Fruit fly (Drosophila melanogaster) whole organism, embryonic: ENCODE data around the gene fend.

Experiments
- BEAF-32 ChIP-seq: fragments of 200-800 bp; sonication (Bioruptor generic); optimal IDR thresholded peaks from 3 replicates; lab custom pipeline; 2017; ENCODE audit warnings: missing biosample characterization, missing genetic modification characterization, mild to moderate bottlenecking, moderate library complexity, missing genetic modification reagents
- Bteb2 ChIP-seq: fragments of 200-800 bp; sonication (Bioruptor generic); optimal IDR thresholded peaks from 2 replicates; lab custom pipeline; 2016; ENCODE audit warnings: missing biosample characterization, missing genetic modification characterization
- CG10366 ChIP-seq: fragments of 200-800 bp; sonication (Bioruptor generic); IDR thresholded peaks from 2 replicates; pipeline ENCODE4 v1.3.6; 2022; ENCODE audit warnings: missing biosample characterization, missing genetic modification characterization
- CG10979 ChIP-seq: fragments of 200-800 bp; sonication (Bioruptor generic); optimal IDR thresholded peaks from 2 replicates; lab custom pipeline; 2018; ENCODE audit warnings: missing biosample characterization, mild to moderate bottlenecking, missing genetic modification characterization, moderate library complexity
- CG11456 ChIP-seq: fragments of 200-800 bp; sonication (Bioruptor generic); IDR thresholded peaks from 3 replicates; pipeline ENCODE4 v1.3.6; 2022; ENCODE audit warnings: missing biosample characterization, missing genetic modification characterization
- CG13624 ChIP-seq: fragments of 200-800 bp; sonication (Bioruptor generic); optimal IDR thresholded peaks from 2 replicates; lab custom pipeline; 2016; ENCODE audit warnings: missing biosample characterization, missing genetic modification characterization
- CG14710 ChIP-seq: fragments of 200-800 bp; sonication (Bioruptor generic); optimal IDR thresholded peaks from 3 replicates; lab custom pipeline; 2019; ENCODE audit warnings: missing biosample characterization, mild to moderate bottlenecking, missing genetic modification characterization, moderate library complexity
- CG15514 ChIP-seq: fragments of 200-800 bp; sonication (Bioruptor generic); optimal IDR thresholded peaks from 3 replicates; lab custom pipeline; 2017; ENCODE audit warnings: missing biosample characterization, missing genetic modification characterization, mild to moderate bottlenecking, moderate library complexity, missing genetic modification reagents
- CG16813 ChIP-seq: fragments of 200-800 bp; sonication (Bioruptor generic); IDR thresholded peaks from 3 replicates; pipeline ENCODE4 v1.3.6; 2022; ENCODE audit warnings: missing biosample characterization, missing genetic modification characterization; ENCODE audit not compliant: partially characterized antibody
- CG17328 ChIP-seq: fragments of 200-800 bp; sonication (Bioruptor generic); IDR thresholded peaks from 2 replicates; pipeline ENCODE4 v1.3.6; 2022; ENCODE audit warnings: missing biosample characterization, missing genetic modification characterization
- CG18262 ChIP-seq: fragments of 200-800 bp; optimal IDR thresholded peaks from 3 replicates; lab custom pipeline; 2019; ENCODE audit warnings: missing biosample characterization, mild to moderate bottlenecking, missing genetic modification characterization, moderate library complexity
- CG31224 ChIP-seq: fragments of 200-800 bp; sonication (Bioruptor generic); IDR thresholded peaks from 2 replicates; pipeline ENCODE4 v1.3.6; 2022; ENCODE audit warnings: missing biosample characterization, missing genetic modification characterization
- CG31365 ChIP-seq: fragments of 200-800 bp; sonication (Bioruptor generic); optimal IDR thresholded peaks from 2 replicates; lab custom pipeline; 2018; ENCODE audit warnings: missing biosample characterization, mild to moderate bottlenecking, missing genetic modification characterization
- CG31441 ChIP-seq: fragments of 200-800 bp; sonication (Bioruptor generic); IDR thresholded peaks from 2 replicates; pipeline ENCODE4 v1.3.6; 2022; ENCODE audit warnings: missing biosample characterization, missing genetic modification characterization
- CG3726 ChIP-seq: fragments of 200-800 bp; sonication (Bioruptor generic); IDR thresholded peaks from 3 replicates; pipeline ENCODE4, ENCODE4 v1.3.6; 2022; ENCODE audit warnings: missing biosample characterization, missing genetic modification characterization
- CG4617 ChIP-seq: fragments of 200-800 bp; sonication (Bioruptor generic); optimal IDR thresholded peaks from 3 replicates; lab custom pipeline; 2016; ENCODE audit warnings: missing biosample characterization, missing genetic modification characterization, borderline replicate concordance
- CG4854 ChIP-seq: fragments of 200-800 bp; sonication (Bioruptor generic); optimal IDR thresholded peaks from 2 replicates; lab custom pipeline; 2016; ENCODE audit warnings: missing biosample characterization, missing genetic modification characterization, inconsistent platforms
- CG6683 ChIP-seq: fragments of 200-800 bp; sonication (Bioruptor generic); optimal IDR thresholded peaks from 2 replicates; lab custom pipeline; 2017; ENCODE audit warnings: missing biosample characterization, mild to moderate bottlenecking, missing genetic modification characterization, missing genetic modification reagents
- CG9797 ChIP-seq: fragments of 200-800 bp; sonication (Bioruptor generic); optimal IDR thresholded peaks from 3 replicates; lab custom pipeline; 2018; ENCODE audit warnings: missing biosample characterization, mild to moderate bottlenecking, missing genetic modification characterization
- CG9817 ChIP-seq: fragments of 200-800 bp; sonication (Bioruptor generic); optimal IDR thresholded peaks from 2 replicates; lab custom pipeline; 2018; ENCODE audit warnings: missing biosample characterization, mild to moderate bottlenecking, missing genetic modification characterization, moderate library complexity
- ERR ChIP-seq: fragments of 200-800 bp; sonication (Bioruptor generic); optimal IDR thresholded peaks from 2 replicates; lab custom pipeline; 2016; ENCODE audit warnings: missing biosample characterization, missing genetic modification characterization
- Eip74EF ChIP-seq, 2 experiments: fragments of 200-800 bp in 1 of 2; fragments of >200 bp in 1 of 2; sonication (Bioruptor generic) in 1 of 2; optimal IDR thresholded peaks; 2 replicates each; lab custom pipeline; 2017 to 2019; ENCODE audit warnings: missing biosample characterization in 2 of 2, missing genetic modification characterization in 2 of 2, mild to moderate bottlenecking in 1 of 2, moderate library complexity in 1 of 2
- Elba2 ChIP-seq: fragments of 200-800 bp; sonication (Bioruptor generic); optimal IDR thresholded peaks from 3 replicates; lab custom pipeline; 2016; ENCODE audit warnings: missing biosample characterization, missing genetic modification characterization
- Hr51 ChIP-seq, 2 experiments: fragments of 200-800 bp; sonication (Bioruptor generic); optimal IDR thresholded peaks; 2 replicates in 1 of 2; 3 replicates in 1 of 2; lab custom pipeline; 2016 to 2018; ENCODE audit warnings: missing biosample characterization in 2 of 2, missing genetic modification characterization in 2 of 2, mild to moderate bottlenecking in 1 of 2, moderate library complexity in 1 of 2
- Hr78 ChIP-seq, 2 experiments: fragments of 200-800 bp in 1 of 2; fragments of >200 bp in 1 of 2; sonication (Bioruptor generic) in 1 of 2; optimal IDR thresholded peaks; 2 replicates each; lab custom pipeline; 2017 to 2019; ENCODE audit warnings: missing biosample characterization in 2 of 2, missing genetic modification characterization in 2 of 2, mild to moderate bottlenecking in 1 of 2, moderate library complexity in 1 of 2
- Hsf ChIP-seq: fragments of 200-800 bp; sonication (Bioruptor generic); optimal IDR thresholded peaks from 3 replicates; lab custom pipeline; 2016; ENCODE audit warnings: missing biosample characterization, missing genetic modification characterization
- Myb ChIP-seq: fragments of 200-800 bp; sonication (Bioruptor generic); optimal IDR thresholded peaks from 2 replicates; lab custom pipeline; 2016; ENCODE audit warnings: missing biosample characterization, missing genetic modification characterization
- Rfx ChIP-seq: fragments of 200-800 bp; sonication (Bioruptor generic); IDR thresholded peaks from 2 replicates; pipeline ENCODE4 v1.3.6; 2022; ENCODE audit warnings: missing biosample characterization, missing genetic modification characterization
- Rx ChIP-seq: fragments of 200-800 bp; sonication (Bioruptor generic); IDR thresholded peaks from 2 replicates; pipeline ENCODE4 v1.3.6; 2022; ENCODE audit warnings: missing biosample characterization, missing genetic modification characterization
- Sry-β ChIP-seq: fragments of 200-800 bp; sonication (Bioruptor generic); optimal IDR thresholded peaks from 2 replicates; lab custom pipeline; 2018; ENCODE audit warnings: missing biosample characterization, mild to moderate bottlenecking, missing genetic modification characterization, moderate library complexity
- Ssrp ChIP-seq: fragments of 200-800 bp; sonication (Bioruptor generic); optimal IDR thresholded peaks from 2 replicates; lab custom pipeline; 2018; ENCODE audit warnings: missing biosample characterization, mild to moderate bottlenecking, missing genetic modification characterization, moderate library complexity
- aop ChIP-seq: fragments of 200-800 bp; sonication (Bioruptor generic); IDR thresholded peaks from 2 replicates; pipeline ENCODE4 v1.3.6; 2022; ENCODE audit warnings: missing biosample characterization, missing genetic modification characterization
- br ChIP-seq: fragments of >200 bp; optimal IDR thresholded peaks from 2 replicates; lab custom pipeline; 2017
- crol ChIP-seq: fragments of 200-800 bp; sonication (Bioruptor generic); IDR thresholded peaks from 2 replicates; pipeline ENCODE4 v1.3.6; 2022; ENCODE audit warnings: missing biosample characterization, missing genetic modification characterization
- dimm ChIP-seq: fragments of 200-800 bp; sonication (Bioruptor generic); IDR thresholded peaks from 2 replicates; pipeline ENCODE4 v1.3.6; 2022; ENCODE audit warnings: missing biosample characterization, missing genetic modification characterization
- fd64A ChIP-seq: fragments of 200-800 bp; sonication (Bioruptor generic); optimal IDR thresholded peaks from 3 replicates; lab custom pipeline; 2018; ENCODE audit warnings: missing biosample characterization, mild to moderate bottlenecking, missing genetic modification characterization
- gt ChIP-seq: fragments of 200-800 bp; sonication (Bioruptor generic); IDR thresholded peaks from 2 replicates; pipeline ENCODE4 v1.3.6; 2022; ENCODE audit warnings: missing biosample characterization, missing genetic modification characterization
- hbn ChIP-seq: fragments of 200-800 bp; sonication (Bioruptor generic); IDR thresholded peaks from 2 replicates; pipeline ENCODE4 v1.3.6; 2022; ENCODE audit warnings: missing biosample characterization, missing genetic modification characterization; ENCODE audit not compliant: partially characterized antibody
- ken ChIP-seq: fragments of 200-800 bp; sonication (Bioruptor generic); IDR thresholded peaks from 3 replicates; pipeline ENCODE4 v1.3.6; 2022; ENCODE audit warnings: missing biosample characterization, missing genetic modification characterization
- lbe ChIP-seq: fragments of 200-800 bp; sonication (Bioruptor generic); optimal IDR thresholded peaks from 2 replicates; lab custom pipeline; 2016; ENCODE audit warnings: missing biosample characterization, mild to moderate bottlenecking, missing genetic modification characterization
- org-1 ChIP-seq: fragments of 200-800 bp; sonication (Bioruptor generic); optimal IDR thresholded peaks from 2 replicates; lab custom pipeline; 2017; ENCODE audit warnings: missing biosample characterization, missing genetic modification characterization
- rib ChIP-seq: fragments of 200-800 bp; sonication (Bioruptor generic); IDR thresholded peaks from 2 replicates; pipeline ENCODE4 v1.3.6; 2022; ENCODE audit warnings: missing biosample characterization, missing genetic modification characterization
- salm ChIP-seq: fragments of 200-800 bp; sonication (Bioruptor generic); optimal IDR thresholded peaks from 2 replicates; lab custom pipeline; 2018; ENCODE audit warnings: missing biosample characterization, mild to moderate bottlenecking, missing genetic modification characterization
- schlank ChIP-seq: fragments of 200-800 bp; sonication (Bioruptor generic); optimal IDR thresholded peaks from 2 replicates; lab custom pipeline; 2018; ENCODE audit warnings: missing biosample characterization, mild to moderate bottlenecking, missing genetic modification characterization
- seq ChIP-seq: fragments of 200-800 bp; sonication (Bioruptor generic); IDR thresholded peaks from 2 replicates; pipeline ENCODE4 v1.3.6; 2022; ENCODE audit warnings: missing biosample characterization, missing genetic modification characterization
- sim ChIP-seq: fragments of 200-800 bp; sonication (Bioruptor generic); IDR thresholded peaks from 2 replicates; pipeline ENCODE4 v1.3.6; 2022; ENCODE audit warnings: missing biosample characterization, missing genetic modification characterization
- so ChIP-seq: fragments of 200-800 bp; sonication (Bioruptor generic); IDR thresholded peaks from 3 replicates; pipeline ENCODE4 v1.3.6; 2022; ENCODE audit warnings: missing biosample characterization, missing genetic modification characterization
- unc-4 ChIP-seq: fragments of 200-800 bp; sonication (Bioruptor generic); IDR thresholded peaks from 2 replicates; pipeline ENCODE4 v1.3.6; 2022; ENCODE audit warnings: missing biosample characterization, missing genetic modification characterization; ENCODE audit not compliant: partially characterized antibody
- vvl ChIP-seq: fragments of 200-800 bp; sonication (Bioruptor generic); IDR thresholded peaks from 2 replicates; pipeline ENCODE4 v1.3.6; 2022; ENCODE audit warnings: missing biosample characterization, missing genetic modification characterization

Gene fend

dm6 chrX:9136776-9137550, 2.1 kb upstream of the fend start (continued):
- TF ChIP-seq org-1 (GFP tag; lab: Kevin White, UChicago) (peak; percentile 41), CG9817 (peak; percentile 14), fd64A (GFP tag; lab: Kevin White, UChicago) (no peak), seq (GFP tag; lab: Robert Waterston, UW) (no peak), CG16813 (GFP tag; lab: Robert Waterston, UW) (no peak), Elba2 (GFP tag; lab: Kevin White, UChicago) (no peak), gt (no peak), Sry-β (GFP tag; lab: Kevin White, UChicago) (no peak), sim (GFP tag; lab: Robert Waterston, UW) (no peak), CG15514 (peak; percentile 26), CG17328 (GFP tag; lab: Robert Waterston, UW) (peak; percentile 60), unc-4 (no peak), vvl (GFP tag; lab: Robert Waterston, UW) (peak; percentile 62), ERR (no peak), Hr51 (GFP tag; optimal IDR thresholded peaks at IDR 0.05; lab: Kevin White, UChicago) (peak; percentile 43 to 66), CG31365 (tag; lab: Kevin White, UChicago) (no peak), salm (tag; lab: Kevin White, UChicago) (peak; percentile 29), CG4617 (GFP tag; lab: Kevin White, UChicago) (no peak), CG14710 (tag; lab: Kevin White, UChicago) (peak; percentile 39), Rfx (no peak), Ssrp (tag; lab: Kevin White, UChicago) (peak; percentile 65), CG10979 (peak; percentile 58), CG11456 (0 out of 3 replicates have a peak, but pooled peaks have one; percentile 39), CG13624 (GFP tag; lab: Kevin White, UChicago) (peak; percentile 19), CG31441 (GFP tag; lab: Robert Waterston, UW) (peak; percentile 74), schlank (tag; lab: Kevin White, UChicago) (no peak), so (GFP tag; lab: Robert Waterston, UW) (no peak), CG9797 (no peak), Eip74EF (GFP tag; optimal IDR thresholded peaks at IDR 0.05; lab: Kevin White, UChicago) (peak in 1 of 2 experiments; percentile 17), CG10366 (GFP tag; lab: Robert Waterston, UW) (peak; percentile 24; the same call in 1 of the 2 replicates), br (lab: Kevin White, UChicago) (no peak), Rx (GFP tag; lab: Robert Waterston, UW) (no peak), CG4854 (GFP tag; lab: Kevin White, UChicago) (no peak), ken (GFP tag; lab: Robert Waterston, UW) (peak; percentile 42; the same call in 1 of the 3 replicates), hbn (GFP tag; lab: Robert Waterston, UW) (no peak), Hr78 (GFP tag; optimal IDR thresholded peaks at IDR 0.05; lab: Kevin White, UChicago) (no peak), Myb (peak; percentile 34), crol (GFP tag; lab: Robert Waterston, UW) (peak; percentile 53), BEAF-32 (no peak), lbe (GFP tag; lab: Kevin White, UChicago) (no peak), dimm (GFP tag; lab: Robert Waterston, UW) (no peak), aop (GFP tag; lab: Robert Waterston, UW) (no peak), rib (GFP tag; lab: Robert Waterston, UW) (no peak), Hsf (GFP tag; lab: Kevin White, UChicago) (peak; percentile 55), CG3726 (GFP tag; lab: Robert Waterston, UW) (no peak), CG31224 (GFP tag; lab: Robert Waterston, UW) (0 out of 2 replicates have a peak, but pooled peaks have one; percentile 9), CG18262 (tag; lab: Kevin White, UChicago) (peak; percentile 56), CG6683 (GFP tag; lab: Kevin White, UChicago) (no peak), Bteb2 (GFP tag; lab: Kevin White, UChicago) (no peak)
